Worm (Caenorhabditis elegans): ENCODE measurements around the gene clec-139.
A peak's percentile ranks its signal among the peaks of the same experiment; 100 is the strongest.

clec-139 gene

ce11 chrII:4571868-4572267 is 49.7 kb downstream of the clec-139 start, which contains the start of gene vab-1:
Gene vab-1 (plus strand): TSS chrII:4572000.
- TF ChIP-seq F10E7.11 (tag; optimal IDR thresholded peaks at IDR 0.05), result no peak
- TF ChIP-seq bed-1 (GFP tag; IDR thresholded peaks at IDR 0.05), result no peak
- no peak for TF ChIP-seq bed-2 (GFP tag; IDR thresholded peaks at IDR 0.05)
- no peak for TF ChIP-seq F52B5.7 (tag; optimal IDR thresholded peaks at IDR 0.05)
- no peak for TF ChIP-seq lin-54 (GFP tag; optimal IDR thresholded peaks at IDR 0.05)
- TF ChIP-seq zim-3 (tag; optimal IDR thresholded peaks at IDR 0.05), result no peak
- no peak for TF ChIP-seq lsl-1 (GFP tag; optimal IDR thresholded peaks at IDR 0.05)

DNA sequence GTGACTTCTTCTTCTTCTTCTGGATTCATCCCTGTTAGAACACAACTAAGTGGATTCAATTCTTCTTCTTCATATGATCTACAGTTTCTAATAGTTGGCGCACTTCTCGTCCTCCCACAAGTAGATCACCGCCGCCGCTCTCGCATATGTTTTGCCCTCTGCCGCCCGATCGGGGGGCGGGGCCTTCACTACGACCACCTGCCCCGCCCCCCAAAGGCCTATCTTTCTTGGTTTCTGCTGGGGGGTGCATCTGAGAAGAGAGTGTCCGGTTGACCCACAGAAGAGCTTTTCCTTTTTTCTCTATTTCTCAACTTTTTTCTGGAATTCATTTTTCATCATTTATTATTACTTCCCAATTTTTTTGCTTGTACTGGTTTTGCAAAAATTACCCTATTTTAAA is 50.4 kb downstream of the clec-139 start:
- TF ChIP-seq egrh-3 (GFP tag; IDR thresholded peaks at IDR 0.05) (peak; percentile 65; the same call in 1 of the 2 replicates), F57A8.1 (GFP tag; optimal IDR thresholded peaks at IDR 0.05) (no peak), B0261.1 (tag; optimal IDR thresholded peaks at IDR 0.05) (no peak), let-526 (GFP tag; IDR thresholded peaks at IDR 0.05) (no peak), dpl-1 (GFP tag; optimal IDR thresholded peaks at IDR 0.05) (no peak), K12H6.12 (tag; optimal IDR thresholded peaks at IDR 0.05) (no peak), Y67H2A.10 (GFP tag; conservative IDR thresholded peaks at IDR 0.05) (no peak), zfh-2 (GFP tag; conservative IDR thresholded peaks at IDR 0.05) (peak; percentile 79), athp-1 (tag; optimal IDR thresholded peaks at IDR 0.05) (no peak), ama-1 (optimal IDR thresholded peaks at IDR 0.05) (no peak), ama-1 (GFP tag; optimal IDR thresholded peaks at IDR 0.05) (no peak), F39B2.1 (GFP tag; IDR thresholded peaks at IDR 0.05) (no peak)

Data from whole organism, young adult.